Worm (Caenorhabditis elegans) whole organism, young adult: ENCODE results near the gene pmk-3.

ENCODE experiments used
- B0035.1 ChIP-seq: sonication (generic microtip); optimal IDR thresholded peaks from 2 replicates; lab custom pipeline; 2016; ENCODE audit warnings: missing genetic modification characterization, mild to moderate bottlenecking, missing compliant biosample characterization, missing genotype, missing genetic modification reagents
- C06A6.2 ChIP-seq: fragments of 200-800 bp; sonication (Bioruptor generic); conservative IDR thresholded peaks from 2 replicates; pipeline ENCODE4 v1.3.6; 2022; ENCODE audit warnings: missing genetic modification characterization, missing compliant biosample characterization
- D2030.7 ChIP-seq: fragments of 200-800 bp; sonication (Bioruptor generic); IDR thresholded peaks from 2 replicates; pipeline ENCODE4 v1.3.6; 2022; ENCODE audit warnings: missing genetic modification reagents, missing genetic modification characterization, missing compliant biosample characterization
- F22D6.2 ChIP-seq: sonication (generic microtip); optimal IDR thresholded peaks from 2 replicates; lab custom pipeline; 2016; ENCODE audit warnings: mild to moderate bottlenecking, missing genetic modification characterization, missing compliant biosample characterization
- F33H1.4 ChIP-seq: fragments of 200-800 bp; sonication (Bioruptor generic); IDR thresholded peaks from 2 replicates; pipeline ENCODE4 v1.3.6; 2022; ENCODE audit warnings: missing genetic modification reagents, missing genetic modification characterization, missing compliant biosample characterization
- F52B5.7 ChIP-seq: sonication (generic microtip); optimal IDR thresholded peaks from 2 replicates; lab custom pipeline; 2016; ENCODE audit warnings: mild to moderate bottlenecking, missing genetic modification characterization, missing compliant biosample characterization
- F57A8.1 ChIP-seq: fragments of 200-800 bp; sonication (Bioruptor generic); optimal IDR thresholded peaks from 2 replicates; lab custom pipeline; 2018; ENCODE audit warnings: mild to moderate bottlenecking, missing genetic modification characterization, moderate library complexity, missing compliant biosample characterization
- K12H6.12 ChIP-seq: fragments of 200-800 bp; sonication (Bioruptor generic); optimal IDR thresholded peaks from 2 replicates; lab custom pipeline; 2018; ENCODE audit warnings: mild to moderate bottlenecking, missing genetic modification characterization, missing compliant biosample characterization
- Y53G8AR.9 ChIP-seq: fragments of 200-800 bp; sonication (Bioruptor generic); conservative IDR thresholded peaks from 2 replicates; pipeline ENCODE4 v1.3.6; 2022; ENCODE audit warnings: missing genetic modification reagents, missing genetic modification characterization, missing compliant biosample characterization
- Y67H2A.10 ChIP-seq: fragments of 200-800 bp; sonication (Bioruptor generic); conservative IDR thresholded peaks from 2 replicates; pipeline ENCODE4 v1.3.6; 2022; ENCODE audit warnings: missing genetic modification reagents, missing genetic modification characterization, missing compliant biosample characterization
- ZK185.1 ChIP-seq: sonication (generic microtip); optimal IDR thresholded peaks from 2 replicates; lab custom pipeline; 2016; ENCODE audit warnings: mild to moderate bottlenecking, missing genetic modification characterization, missing compliant biosample characterization; ENCODE audit not compliant: poor library complexity, severe bottlenecking
- ama-1 ChIP-seq, 3 experiments: fragments of 150-350 bp in 1 of 3; sonication (generic microtip) in 2 of 3; optimal IDR thresholded peaks; 2 replicates each; lab custom pipeline; 2014 to 2018; ENCODE audit warnings: missing biosample characterization in 2 of 3, missing genetic modification characterization in 2 of 3, missing genetic modification reagents in 2 of 3
- atf-7 ChIP-seq: sonication (generic microtip); optimal IDR thresholded peaks from 2 replicates; lab custom pipeline; 2017; ENCODE audit warnings: mild to moderate bottlenecking, missing genetic modification characterization, missing compliant biosample characterization
- attf-6 ChIP-seq: fragments of 200-800 bp; sonication (Bioruptor generic); IDR thresholded peaks from 2 replicates; pipeline ENCODE4 v1.3.6; 2022; ENCODE audit warnings: missing genetic modification reagents, missing genetic modification characterization, missing compliant biosample characterization
- cebp-1 ChIP-seq, 2 experiments: fragments of 200-800 bp in 1 of 2; sonication (Bioruptor generic) in 1 of 2; sonication (generic microtip) in 1 of 2; IDR thresholded peaks in 1 of 2; optimal IDR thresholded peaks in 1 of 2; 2 replicates each; pipeline versions ENCODE4 v1.3.6 to Lab custom; 2017 to 2022; ENCODE audit warnings: missing compliant biosample characterization in 2 of 2, missing genetic modification characterization in 2 of 2, mild to moderate bottlenecking in 1 of 2, missing genetic modification reagents in 1 of 2, moderate library complexity in 1 of 2
- cebp-2 ChIP-seq: fragments of 200-800 bp; sonication (Bioruptor generic); IDR thresholded peaks from 2 replicates; pipeline ENCODE4 v1.3.6; 2022; ENCODE audit warnings: missing genetic modification characterization, missing compliant biosample characterization
- ceh-27 ChIP-seq: fragments of 200-800 bp; sonication (Bioruptor generic); optimal IDR thresholded peaks from 2 replicates; lab custom pipeline; 2018; ENCODE audit warnings: mild to moderate bottlenecking, missing genetic modification characterization, moderate library complexity, missing compliant biosample characterization
- ceh-58 ChIP-seq: fragments of 200-800 bp; sonication (Bioruptor generic); IDR thresholded peaks from 2 replicates; pipeline ENCODE4 v1.3.6; 2022; ENCODE audit warnings: missing genetic modification characterization, missing compliant biosample characterization
- chd-7 ChIP-seq: sonication (generic microtip); optimal IDR thresholded peaks from 2 replicates; lab custom pipeline; 2016; ENCODE audit warnings: mild to moderate bottlenecking, missing genetic modification characterization, moderate library complexity, missing compliant biosample characterization
- die-1 ChIP-seq: sonication (generic microtip); optimal IDR thresholded peaks from 2 replicates; lab custom pipeline; 2016; ENCODE audit warnings: missing genotype, mild to moderate bottlenecking, missing genetic modification characterization, missing compliant biosample characterization
- dox-1 ChIP-seq: fragments of 200-800 bp; sonication (Bioruptor generic); IDR thresholded peaks from 2 replicates; pipeline ENCODE4 v1.3.6; 2022; ENCODE audit warnings: missing genetic modification reagents, missing genetic modification characterization, missing compliant biosample characterization
- dpl-1 ChIP-seq: fragments of 150-350 bp; optimal IDR thresholded peaks from 2 replicates; lab custom pipeline; 2014; ENCODE audit warnings: missing biosample characterization, missing genetic modification reagents, missing genetic modification characterization
- efl-1 ChIP-seq: fragments of 150-350 bp; optimal IDR thresholded peaks from 2 replicates; lab custom pipeline; 2014; ENCODE audit warnings: missing biosample characterization, missing genetic modification reagents, missing genetic modification characterization
- ets-4 ChIP-seq: fragments of 200-800 bp; sonication (Bioruptor generic); optimal IDR thresholded peaks from 2 replicates; lab custom pipeline; 2018; ENCODE audit warnings: mild to moderate bottlenecking, missing genetic modification characterization, missing compliant biosample characterization
- him-1 ChIP-seq: sonication (generic microtip); optimal IDR thresholded peaks from 2 replicates; lab custom pipeline; 2016; ENCODE audit warnings: missing genotype, missing genetic modification reagents, missing genetic modification characterization, missing compliant biosample characterization
- hlh-12 ChIP-seq: sonication (generic microtip); optimal IDR thresholded peaks from 2 replicates; lab custom pipeline; 2016; ENCODE audit warnings: missing genetic modification characterization, missing compliant biosample characterization
- lin-54 ChIP-seq: fragments of 200-800 bp; sonication (Bioruptor generic); optimal IDR thresholded peaks from 2 replicates; lab custom pipeline; 2018; ENCODE audit warnings: mild to moderate bottlenecking, missing genetic modification characterization, missing compliant biosample characterization
- lir-1 ChIP-seq: fragments of 200-800 bp; sonication (Bioruptor generic); conservative IDR thresholded peaks from 2 replicates; pipeline ENCODE4 v1.3.6; 2022; ENCODE audit warnings: missing genetic modification reagents, missing genetic modification characterization, missing compliant biosample characterization
- lsl-1 ChIP-seq: fragments of 200-800 bp; sonication (Bioruptor generic); optimal IDR thresholded peaks from 2 replicates; lab custom pipeline; 2018; ENCODE audit warnings: mild to moderate bottlenecking, missing genetic modification characterization, moderate library complexity, missing compliant biosample characterization
- madf-8 ChIP-seq: fragments of 200-800 bp; sonication (Bioruptor generic); conservative IDR thresholded peaks from 2 replicates; pipeline ENCODE4 v1.3.6; 2022; ENCODE audit warnings: missing genetic modification reagents, missing genetic modification characterization, missing compliant biosample characterization
- mel-28 ChIP-seq: sonication (generic microtip); optimal IDR thresholded peaks from 2 replicates; lab custom pipeline; 2016; ENCODE audit warnings: borderline replicate concordance, mild to moderate bottlenecking, missing genetic modification characterization, missing compliant biosample characterization
- nfya-2 ChIP-seq: fragments of 200-800 bp; sonication (Bioruptor generic); IDR thresholded peaks from 2 replicates; pipeline ENCODE4 v1.3.6; 2022; ENCODE audit warnings: missing genetic modification reagents, missing genetic modification characterization, missing compliant biosample characterization
- nfyb-1 ChIP-seq: fragments of 200-800 bp; sonication (Bioruptor generic); IDR thresholded peaks from 2 replicates; pipeline ENCODE4 v1.3.6; 2022; ENCODE audit warnings: missing genetic modification reagents, missing genetic modification characterization, missing compliant biosample characterization
- nhr-179 ChIP-seq: sonication (generic microtip); optimal IDR thresholded peaks from 2 replicates; lab custom pipeline; 2016; ENCODE audit warnings: mild to moderate bottlenecking, missing genetic modification characterization, missing compliant biosample characterization
- pha-4 ChIP-seq: fragments of 150-350 bp; sonication (generic microtip); optimal IDR thresholded peaks from 2 replicates; lab custom pipeline; 2014; ENCODE audit warnings: missing biosample characterization, missing genetic modification reagents, missing genetic modification characterization
- rcor-1 ChIP-seq: fragments of 200-800 bp; sonication (Bioruptor generic); IDR thresholded peaks from 2 replicates; pipeline ENCODE4 v1.3.6; 2022; ENCODE audit warnings: missing genetic modification reagents, missing genetic modification characterization, missing compliant biosample characterization
- snpc-1.1 ChIP-seq: sonication (generic microtip); optimal IDR thresholded peaks from 2 replicates; lab custom pipeline; 2017; ENCODE audit warnings: missing genetic modification characterization, mild to moderate bottlenecking, missing compliant biosample characterization, antibody characterized with exemption, moderate library complexity, missing genotype, missing genetic modification reagents; ENCODE audit not compliant: insufficient read depth
- snpc-1.3 ChIP-seq: sonication (generic microtip); optimal IDR thresholded peaks from 2 replicates; lab custom pipeline; 2017; ENCODE audit warnings: missing genetic modification characterization, mild to moderate bottlenecking, missing compliant biosample characterization, antibody characterized with exemption, moderate library complexity, missing genotype, missing genetic modification reagents; ENCODE audit not compliant: insufficient read depth
- snpc-4 ChIP-seq, 5 experiments: fragments of 150-350 bp in 1 of 5; sonication (generic microtip) in 4 of 5; optimal IDR thresholded peaks; 2 replicates each; lab custom pipeline; 2014 to 2018; ENCODE audit warnings: missing genetic modification characterization in 5 of 5, missing biosample characterization in 3 of 5, antibody characterized with exemption in 2 of 5, mild to moderate bottlenecking in 2 of 5, missing compliant biosample characterization in 2 of 5, missing genotype in 2 of 5, moderate library complexity in 2 of 5, missing genetic modification reagents in 1 of 5
- tbp1 ChIP-seq: fragments of 200-800 bp; sonication (Bioruptor generic); optimal IDR thresholded peaks from 2 replicates; lab custom pipeline; 2018; ENCODE audit warnings: mild to moderate bottlenecking, missing genetic modification characterization, missing compliant biosample characterization
- tbx-9 ChIP-seq: sonication (generic microtip); optimal IDR thresholded peaks from 2 replicates; lab custom pipeline; 2016; ENCODE audit warnings: borderline replicate concordance, missing genetic modification characterization, inconsistent platforms, missing compliant biosample characterization
- ztf-18 ChIP-seq: sonication (generic microtip); optimal IDR thresholded peaks from 2 replicates; lab custom pipeline; 2016; ENCODE audit warnings: missing genotype, mild to moderate bottlenecking, missing genetic modification characterization, missing compliant biosample characterization
- ztf-25 ChIP-seq: fragments of 200-800 bp; sonication (Bioruptor generic); IDR thresholded peaks from 2 replicates; pipeline ENCODE4 v1.3.6; 2022; ENCODE audit warnings: missing genetic modification reagents, missing genetic modification characterization, missing compliant biosample characterization
- ztf-28 ChIP-seq: fragments of 200-800 bp; sonication (Bioruptor generic); IDR thresholded peaks from 2 replicates; pipeline ENCODE4 v1.3.6; 2022; ENCODE audit warnings: missing genetic modification reagents, missing genetic modification characterization, missing compliant biosample characterization
- ztf-3 ChIP-seq: fragments of 200-800 bp; sonication (Bioruptor generic); optimal IDR thresholded peaks from 2 replicates; lab custom pipeline; 2018; ENCODE audit warnings: mild to moderate bottlenecking, missing genetic modification characterization, missing compliant biosample characterization

The pmk-3 gene

ce11 chrIV:8133536-8133935 is 5.5 kb upstream of the pmk-3 start, which contains the start of gene sph-1 (continued):
- no peak for TF ChIP-seq hlh-12 (tag; lab: Kevin White, UChicago)
- TF ChIP-seq C06A6.2 (GFP tag; lab: Robert Waterston, UW), result no peak
- no peak for TF ChIP-seq nfya-2 (GFP tag; lab: Robert Waterston, UW)
- peak; percentile 0 for TF ChIP-seq tbp1 (GFP tag; lab: Kevin White, UChicago)
- no peak for TF ChIP-seq ztf-3
- no peak for TF ChIP-seq lir-1 (GFP tag; lab: Robert Waterston, UW)
- no peak for TF ChIP-seq dpl-1 (GFP tag; lab: Kevin White, UChicago)
- no peak for TF ChIP-seq ztf-18 (tag; lab: Kevin White, UChicago)
- no peak for TF ChIP-seq B0035.1
- TF ChIP-seq Y67H2A.10 (GFP tag; lab: Robert Waterston, UW), result no peak
- TF ChIP-seq cebp-1 (GFP tag; IDR thresholded peaks at IDR 0.05; lab: Robert Waterston, UW), result no peak
- peak; percentile 57 for TF ChIP-seq cebp-1 (tag; optimal IDR thresholded peaks at IDR 0.05; lab: Kevin White, UChicago)
- no peak for TF ChIP-seq K12H6.12
- no peak for TF ChIP-seq F22D6.2
- TF ChIP-seq F57A8.1 (GFP tag; lab: Kevin White, UChicago), result no peak
- no peak for TF ChIP-seq ZK185.1 (tag; lab: Kevin White, UChicago)
- no peak for TF ChIP-seq attf-6 (GFP tag; lab: Robert Waterston, UW)
- TF ChIP-seq ztf-28 (GFP tag; lab: Robert Waterston, UW), result no peak
- no peak for TF ChIP-seq snpc-1.1 (tag; lab: Kevin White, UChicago)
- peak; percentile 0 for TF ChIP-seq lin-54 (GFP tag; lab: Kevin White, UChicago)
- TF ChIP-seq ets-4 (GFP tag; lab: Kevin White, UChicago), result no peak
- no peak for TF ChIP-seq Y53G8AR.9 (GFP tag; lab: Robert Waterston, UW)
- TF ChIP-seq efl-1 (GFP tag; lab: Kevin White, UChicago), result no peak
- no peak for TF ChIP-seq tbx-9 (tag; lab: Kevin White, UChicago)
- TF ChIP-seq ama-1 (optimal IDR thresholded peaks at IDR 0.05; lab: Kevin White, UChicago), result no peak
- TF ChIP-seq ama-1 (GFP tag; optimal IDR thresholded peaks at IDR 0.05; lab: Kevin White, UChicago), result no peak
- 0 out of 2 replicates have a peak, but pooled peaks have one; percentile 26 for TF ChIP-seq dox-1 (GFP tag; lab: Robert Waterston, UW)
- TF ChIP-seq lsl-1 (GFP tag; lab: Kevin White, UChicago), result no peak
- TF ChIP-seq snpc-4 (GFP tag; optimal IDR thresholded peaks at IDR 0.05; lab: Kevin White, UChicago), result no peak
- no peak for TF ChIP-seq snpc-4 (tag; optimal IDR thresholded peaks at IDR 0.05; lab: Kevin White, UChicago)
- peak; percentile 3 for TF ChIP-seq ceh-27 (GFP tag; lab: Kevin White, UChicago)
- TF ChIP-seq cebp-2, result no peak
- 0 out of 2 replicates have a peak, but pooled peaks have one; percentile 13 for TF ChIP-seq nfyb-1
- TF ChIP-seq D2030.7 (GFP tag; lab: Robert Waterston, UW), result no peak
- no peak for TF ChIP-seq F33H1.4
- no peak for TF ChIP-seq ceh-58 (GFP tag; lab: Robert Waterston, UW)

- TF ChIP-seq madf-8 (GFP tag; lab: Robert Waterston, UW) (peak; percentile 13; the same call in 1 of the 2 replicates), nhr-179 (tag; lab: Kevin White, UChicago) (no peak), die-1 (tag; lab: Kevin White, UChicago) (no peak), him-1 (tag; lab: Kevin White, UChicago) (no peak), efl-1 (GFP tag; lab: Kevin White, UChicago) (no peak), lin-54 (GFP tag; lab: Kevin White, UChicago) (no peak), atf-7 (no peak), F57A8.1 (GFP tag; lab: Kevin White, UChicago) (no peak), Y67H2A.10 (GFP tag; lab: Robert Waterston, UW) (no peak), chd-7 (no peak), rcor-1 (GFP tag; lab: Robert Waterston, UW) (no peak), F52B5.7 (tag; lab: Kevin White, UChicago) (no peak), mel-28 (tag; lab: Kevin White, UChicago) (no peak), snpc-1.3 (tag; lab: Kevin White, UChicago) (no peak), ztf-25 (no peak), pha-4 (tag; lab: Kevin White, UChicago) (no peak), ama-1 (optimal IDR thresholded peaks at IDR 0.05; lab: Kevin White, UChicago) (no peak), ama-1 (GFP tag; optimal IDR thresholded peaks at IDR 0.05; lab: Kevin White, UChicago) (no peak)
Observed at ce11 chrIV:8136005-8136512, 3.0 kb upstream of the pmk-3 start, which contains the start of the genes isp-1 and islo-1. Gene isp-1 (minus strand): TSS chrIV:8136055. Gene islo-1 (plus strand): TSS chrIV:8136389.
